Fruit fly (Drosophila melanogaster): Measurements from ENCODE around the gene Prosbeta3.

Prosbeta3 gene

dm6 chr3R:9047561-9048465 lies 41.8 kb upstream of the Prosbeta3 start, which contains the start of gene Rel (continued):
- TF ChIP-seq salm (tag; optimal IDR thresholded peaks at IDR 0.05) (peak; percentile 54), Trl (optimal IDR thresholded peaks at IDR 0.05) (peak in 1 of 2 experiments; percentile 4), Trl (GFP tag; optimal IDR thresholded peaks at IDR 0.05) (no peak), org-1 (GFP tag; optimal IDR thresholded peaks at IDR 0.05) (peak; percentile 22), CG10543 (GFP tag; optimal IDR thresholded peaks at IDR 0.05) (peak; percentile 98), CG3995 (GFP tag; optimal IDR thresholded peaks at IDR 0.05) (peak; percentile 54), ranshi (GFP tag; IDR thresholded peaks at IDR 0.05) (no peak), CG18599 (GFP tag; optimal IDR thresholded peaks at IDR 0.05) (peak; percentile 70), lab (GFP tag; optimal IDR thresholded peaks at IDR 0.05) (peak; percentile 68), CG7271 (tag; optimal IDR thresholded peaks at IDR 0.05) (peak; percentile 64), dpn (GFP tag; optimal IDR thresholded peaks at IDR 0.05) (peak in 1 of 2 experiments; percentile 62), stwl (tag; optimal IDR thresholded peaks at IDR 0.05) (peak; percentile 4), lmd (GFP tag; IDR thresholded peaks at IDR 0.05) (no peak), CG9437 (GFP tag; optimal IDR thresholded peaks at IDR 0.05) (peak; percentile 97), PHDP (tag; optimal IDR thresholded peaks at IDR 0.05) (peak; percentile 69), HmgZ (tag; optimal IDR thresholded peaks at IDR 0.05) (peak; percentile 42), Ets65A (GFP tag) (peak; percentile 83), CG2875 (GFP tag; optimal IDR thresholded peaks at IDR 0.05) (peak; percentile 11), CG16815 (GFP tag; optimal IDR thresholded peaks at IDR 0.05) (peak; percentile 32), CG7928 (GFP tag; optimal IDR thresholded peaks at IDR 0.05) (peak; percentile 70), gsb-n (tag; optimal IDR thresholded peaks at IDR 0.05) (peak; percentile 72), CG17802 (tag; optimal IDR thresholded peaks at IDR 0.05) (no peak), CG13775 (GFP tag; optimal IDR thresholded peaks at IDR 0.05) (peak; percentile 76), danr (GFP tag; IDR thresholded peaks at IDR 0.05) (no peak), tio (GFP tag; optimal IDR thresholded peaks at IDR 0.05) (peak; percentile 43), CG12155 (GFP tag; optimal IDR thresholded peaks at IDR 0.05) (peak; percentile 53), CG32532 (GFP tag; IDR thresholded peaks at IDR 0.05) (no peak), tx (GFP tag; optimal IDR thresholded peaks at IDR 0.05) (no peak), fd96Cb (tag; optimal IDR thresholded peaks at IDR 0.05) (peak; percentile 67), pum (GFP tag; optimal IDR thresholded peaks at IDR 0.05) (no peak), crc (GFP tag; optimal IDR thresholded peaks at IDR 0.05) (no peak), CG10979 (tag; optimal IDR thresholded peaks at IDR 0.05) (peak; percentile 74), Nf-YC (tag; optimal IDR thresholded peaks at IDR 0.05) (peak; percentile 73), Nf-YB (GFP tag; optimal IDR thresholded peaks at IDR 0.05) (peak; percentile 59), CTCF (GFP tag; optimal IDR thresholded peaks at IDR 0.05) (peak; percentile 51), slbo (GFP tag; IDR thresholded peaks at IDR 0.05) (no peak), CG6854 (GFP tag; optimal IDR thresholded peaks at IDR 0.05) (no peak), CG2199 (GFP tag; IDR thresholded peaks at IDR 0.05) (no peak), h (optimal IDR thresholded peaks at IDR 0.05) (no peak), Sry-δ (GFP tag; optimal IDR thresholded peaks at IDR 0.05) (peak; percentile 68), Dip2 (GFP tag; IDR thresholded peaks at IDR 0.05) (no peak), corto (GFP tag; optimal IDR thresholded peaks at IDR 0.05) (peak; percentile 39), sqz (GFP tag; optimal IDR thresholded peaks at IDR 0.05) (peak; percentile 49), sug (tag; optimal IDR thresholded peaks at IDR 0.05) (peak; percentile 78), pb (GFP tag; optimal IDR thresholded peaks at IDR 0.05) (peak; percentile 34), cato (GFP tag; optimal IDR thresholded peaks at IDR 0.05; ENCODE audit: borderline replicate concordance) (peak; percentile 36), sim (GFP tag; IDR thresholded peaks at IDR 0.05) (no peak), Spps (tag; optimal IDR thresholded peaks at IDR 0.05) (peak; percentile 32), CG12071 (GFP tag; optimal IDR thresholded peaks at IDR 0.05) (peak; percentile 59), CG12659 (GFP tag; optimal IDR thresholded peaks at IDR 0.05) (peak; percentile 81)

All from whole organism, embryonic.